Worm (Caenorhabditis elegans) whole organism, mixed stage, embryonic: ENCODE measurements around the gene skr-5.

Experiments
- bed-3 ChIP-seq: fragments of 200-800 bp; sonication (Bioruptor generic); optimal IDR thresholded peaks from 3 replicates; lab custom pipeline; 2018; ENCODE audit warnings: mild to moderate bottlenecking, missing genetic modification characterization, moderate library complexity, missing compliant biosample characterization
- blmp-1 ChIP-seq: fragments of 150-350 bp; optimal IDR thresholded peaks from 2 replicates; lab custom pipeline; 2014; ENCODE audit warnings: missing biosample characterization, missing genetic modification characterization
- ceh-39 ChIP-seq: fragments of 150-350 bp; optimal IDR thresholded peaks from 2 replicates; lab custom pipeline; 2014; ENCODE audit warnings: missing biosample characterization, missing genetic modification characterization
- ceh-43 ChIP-seq: fragments of 200-800 bp; sonication (Bioruptor generic); optimal IDR thresholded peaks from 2 replicates; lab custom pipeline; 2018; ENCODE audit warnings: mild to moderate bottlenecking, missing genetic modification characterization, moderate library complexity, missing compliant biosample characterization
- ceh-83 ChIP-seq: fragments of 200-800 bp; sonication (Bioruptor generic); optimal IDR thresholded peaks from 2 replicates; lab custom pipeline; 2018; ENCODE audit warnings: mild to moderate bottlenecking, missing genetic modification characterization, missing compliant biosample characterization
- ces-1 ChIP-seq: fragments of 150-350 bp; optimal IDR thresholded peaks from 2 replicates; lab custom pipeline; 2014; ENCODE audit warnings: missing biosample characterization, missing genetic modification reagents, missing genetic modification characterization
- cnd-1 ChIP-seq: fragments of 200-800 bp; sonication (Bioruptor generic); optimal IDR thresholded peaks from 2 replicates; lab custom pipeline; 2018; ENCODE audit warnings: mild to moderate bottlenecking, missing genetic modification characterization, missing compliant biosample characterization
- drap-1 ChIP-seq: fragments of 200-800 bp; sonication (Bioruptor generic); optimal IDR thresholded peaks from 3 replicates; lab custom pipeline; 2018; ENCODE audit warnings: mild to moderate bottlenecking, missing genetic modification characterization, missing compliant biosample characterization
- elt-1 ChIP-seq: sonication (generic microtip); optimal IDR thresholded peaks from 2 replicates; lab custom pipeline; 2017; ENCODE audit warnings: missing genetic modification characterization, mild to moderate bottlenecking, missing compliant biosample characterization, antibody characterized with exemption, moderate library complexity, borderline replicate concordance; ENCODE audit not compliant: insufficient read depth
- elt-3 ChIP-seq: fragments of 150-350 bp; optimal IDR thresholded peaks from 2 replicates; lab custom pipeline; 2014; ENCODE audit warnings: missing biosample characterization, missing genetic modification characterization
- flh-1 ChIP-seq: fragments of 200-800 bp; sonication (Bioruptor generic); optimal IDR thresholded peaks from 2 replicates; lab custom pipeline; 2018; ENCODE audit warnings: mild to moderate bottlenecking, missing genetic modification characterization, moderate library complexity, missing compliant biosample characterization
- ham-2 ChIP-seq: fragments of 200-800 bp; sonication (Bioruptor generic); optimal IDR thresholded peaks from 2 replicates; lab custom pipeline; 2018; ENCODE audit warnings: mild to moderate bottlenecking, missing genetic modification characterization, missing compliant biosample characterization
- hlh-1 ChIP-seq: fragments of 150-350 bp; optimal IDR thresholded peaks from 2 replicates; lab custom pipeline; 2014; ENCODE audit warnings: missing biosample characterization, missing genetic modification reagents, missing genetic modification characterization
- lin-32 ChIP-seq: fragments of 200-800 bp; sonication (Bioruptor generic); optimal IDR thresholded peaks from 2 replicates; lab custom pipeline; 2018; ENCODE audit warnings: mild to moderate bottlenecking, missing genetic modification characterization, missing compliant biosample characterization
- lsy-2 ChIP-seq: fragments of 150-350 bp; optimal IDR thresholded peaks from 2 replicates; lab custom pipeline; 2014; ENCODE audit warnings: missing biosample characterization, missing genetic modification characterization
- mep-1 ChIP-seq: fragments of 150-350 bp; optimal IDR thresholded peaks from 2 replicates; lab custom pipeline; 2017; ENCODE audit warnings: missing biosample characterization, missing genetic modification reagents, missing genetic modification characterization, inconsistent platforms
- mls-2 ChIP-seq: sonication (generic microtip); optimal IDR thresholded peaks from 2 replicates; lab custom pipeline; 2016; ENCODE audit warnings: mild to moderate bottlenecking, missing genetic modification characterization, moderate library complexity, missing compliant biosample characterization
- nhr-12 ChIP-seq: fragments of 150-350 bp; optimal IDR thresholded peaks from 2 replicates; lab custom pipeline; 2014; ENCODE audit warnings: missing biosample characterization, missing genetic modification characterization
- nhr-237 ChIP-seq: fragments of 150-350 bp; optimal IDR thresholded peaks from 2 replicates; lab custom pipeline; 2014; ENCODE audit warnings: missing biosample characterization, missing genetic modification characterization
- nhr-28 ChIP-seq: fragments of 150-350 bp; optimal IDR thresholded peaks from 2 replicates; lab custom pipeline; 2014; ENCODE audit warnings: missing biosample characterization, missing genetic modification characterization
- pha-4 ChIP-seq: fragments of 150-350 bp; optimal IDR thresholded peaks from 2 replicates; lab custom pipeline; 2018; ENCODE audit warnings: missing biosample characterization, missing genetic modification reagents, missing genetic modification characterization
- sem-2 ChIP-seq: fragments of 200-800 bp; sonication (Bioruptor generic); optimal IDR thresholded peaks from 2 replicates; lab custom pipeline; 2018; ENCODE audit warnings: mild to moderate bottlenecking, missing genetic modification characterization, missing compliant biosample characterization
- snpc-4 ChIP-seq: fragments of 150-350 bp; optimal IDR thresholded peaks from 2 replicates; lab custom pipeline; 2014; ENCODE audit warnings: missing biosample characterization, missing genetic modification characterization
- sptf-1 ChIP-seq: sonication (generic microtip); optimal IDR thresholded peaks from 2 replicates; lab custom pipeline; 2017; ENCODE audit warnings: mild to moderate bottlenecking, missing genetic modification characterization, moderate library complexity, missing compliant biosample characterization
- tbx-8 ChIP-seq: fragments of 200-800 bp; sonication (Bioruptor generic); optimal IDR thresholded peaks from 2 replicates; lab custom pipeline; 2018; ENCODE audit warnings: mild to moderate bottlenecking, missing genetic modification characterization, moderate library complexity, missing compliant biosample characterization
- unc-120 ChIP-seq: sonication (generic microtip); optimal IDR thresholded peaks from 2 replicates; lab custom pipeline; 2017; ENCODE audit warnings: missing genetic modification characterization, missing compliant biosample characterization; ENCODE audit not compliant: poor library complexity, severe bottlenecking
- unc-39 ChIP-seq: fragments of 150-350 bp; optimal IDR thresholded peaks from 2 replicates; lab custom pipeline; 2014; ENCODE audit warnings: missing biosample characterization, missing genetic modification characterization
- unc-62 ChIP-seq: fragments of 150-350 bp; optimal IDR thresholded peaks from 2 replicates; lab custom pipeline; 2014; ENCODE audit warnings: missing biosample characterization, missing genetic modification reagents, missing genetic modification characterization
- zip-8 ChIP-seq: fragments of 150-350 bp; optimal IDR thresholded peaks from 2 replicates; lab custom pipeline; 2014; ENCODE audit warnings: missing biosample characterization, missing genetic modification characterization
- ztf-11 ChIP-seq: fragments of 150-350 bp; optimal IDR thresholded peaks from 2 replicates; lab custom pipeline; 2014; ENCODE audit warnings: missing biosample characterization, missing genetic modification characterization

The skr-5 gene

DNA sequence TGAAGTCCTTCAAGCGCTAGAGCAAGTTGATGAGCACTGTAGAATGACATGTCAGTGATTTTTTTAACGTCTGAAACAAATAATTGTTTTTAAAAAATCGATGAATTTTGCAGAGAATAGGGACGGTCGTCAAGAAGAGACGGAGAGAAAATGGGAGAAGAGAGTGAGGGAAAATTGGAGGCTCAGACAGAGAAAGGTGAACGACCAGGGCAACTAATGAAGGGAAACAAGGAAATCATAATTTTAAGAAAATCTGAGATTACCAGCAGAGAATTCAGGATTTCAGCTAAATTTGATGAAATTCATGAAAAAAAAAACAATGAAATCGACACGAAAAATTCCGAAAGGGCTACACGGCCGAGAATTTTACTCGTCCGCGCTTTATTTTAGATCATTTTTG is 32.6 kb upstream of the skr-5 start, which contains the start of gene F31E9.6:
Gene F31E9.6 (minus strand): TSS at position 91 of the 400 bp plus-strand sequence.
- TF ChIP-seq pha-4 (tag; lab: Kevin White, UChicago), result no peak
- no peak for TF ChIP-seq hlh-1 (tag; lab: Kevin White, UChicago)
- TF ChIP-seq tbx-8 (GFP tag; lab: Kevin White, UChicago), result no peak
- no peak for TF ChIP-seq lsy-2 (tag; lab: Kevin White, UChicago)
- no peak for TF ChIP-seq cnd-1
- TF ChIP-seq unc-62 (GFP tag; lab: Kevin White, UChicago), result no peak
- no peak for TF ChIP-seq lin-32
- no peak for TF ChIP-seq ham-2
- no peak for TF ChIP-seq unc-120 (tag; lab: Kevin White, UChicago)
- TF ChIP-seq mep-1 (tag; lab: Kevin White, UChicago), result no peak
- no peak for TF ChIP-seq elt-1 (tag; lab: Kevin White, UChicago)

DNA sequence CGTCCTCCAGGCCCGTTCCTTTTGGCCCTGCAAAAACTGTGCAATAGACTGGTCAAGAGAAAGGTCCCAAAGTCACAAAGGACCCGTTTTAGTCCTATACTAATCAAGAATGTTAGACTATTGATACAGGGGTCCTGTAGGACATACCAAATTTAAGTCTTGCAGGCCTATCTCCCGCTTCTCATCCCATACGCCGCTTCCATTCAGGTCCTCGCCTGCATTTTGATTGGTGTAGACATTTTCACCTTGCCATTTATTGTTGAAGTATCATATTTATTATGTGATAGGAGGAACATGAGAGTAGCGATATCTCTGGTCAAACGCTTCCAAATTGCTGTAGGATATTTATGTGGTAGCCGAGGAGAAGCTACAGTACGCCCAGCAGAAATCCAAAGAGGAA is 30.4 kb upstream of the skr-5 start:
- TF ChIP-seq snpc-4 (no peak), unc-62 (GFP tag; lab: Kevin White, UChicago) (no peak), ceh-43 (GFP tag; lab: Kevin White, UChicago) (no peak), unc-39 (tag; lab: Kevin White, UChicago) (no peak), ztf-11 (tag; lab: Kevin White, UChicago) (no peak), mls-2 (tag; lab: Kevin White, UChicago) (no peak), sptf-1 (tag; lab: Kevin White, UChicago) (no peak), sem-2 (GFP tag; lab: Kevin White, UChicago) (no peak), ham-2 (no peak), nhr-28 (tag; lab: Kevin White, UChicago) (no peak), bed-3 (no peak), elt-3 (tag; lab: Kevin White, UChicago) (no peak), mep-1 (tag; lab: Kevin White, UChicago) (no peak), ceh-83 (GFP tag; lab: Kevin White, UChicago) (no peak), ceh-39 (tag; lab: Kevin White, UChicago) (no peak), pha-4 (tag; lab: Kevin White, UChicago) (no peak), blmp-1 (tag; lab: Kevin White, UChicago) (no peak), ces-1 (GFP tag; lab: Kevin White, UChicago) (no peak)

DNA sequence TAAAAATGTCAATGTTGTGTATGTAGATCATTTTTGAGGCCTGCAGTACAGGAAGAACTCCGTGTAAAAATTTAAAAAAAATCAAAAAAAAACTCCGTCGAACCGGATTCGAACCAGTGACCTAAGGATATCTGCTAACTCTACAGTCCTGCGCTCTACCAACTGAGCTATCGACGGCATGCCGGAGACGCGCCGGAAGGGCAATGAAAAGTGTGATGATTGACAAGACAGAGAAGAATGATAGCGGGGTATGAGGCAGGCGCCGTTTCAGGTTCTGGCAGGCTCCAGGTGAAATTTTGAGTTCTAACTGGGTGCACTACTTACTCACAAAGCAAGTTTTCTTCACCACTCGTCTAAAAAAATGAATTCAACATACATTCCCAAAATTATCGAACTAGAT is 29.9 kb upstream of the skr-5 start, which contains the start of gene srz-58:
Gene srz-58 (plus strand): TSS at position 362 of the 400 bp plus-strand sequence.
- TF ChIP-seq ztf-11 (tag; lab: Kevin White, UChicago), result no peak
- TF ChIP-seq nhr-237, result no peak
- TF ChIP-seq tbx-8 (GFP tag; lab: Kevin White, UChicago), result no peak
- no peak for TF ChIP-seq ceh-39 (tag; lab: Kevin White, UChicago)
- no peak for TF ChIP-seq mep-1 (tag; lab: Kevin White, UChicago)
- TF ChIP-seq nhr-12 (tag; lab: Kevin White, UChicago), result no peak
- TF ChIP-seq ham-2, result no peak
- TF ChIP-seq snpc-4, result no peak

DNA sequence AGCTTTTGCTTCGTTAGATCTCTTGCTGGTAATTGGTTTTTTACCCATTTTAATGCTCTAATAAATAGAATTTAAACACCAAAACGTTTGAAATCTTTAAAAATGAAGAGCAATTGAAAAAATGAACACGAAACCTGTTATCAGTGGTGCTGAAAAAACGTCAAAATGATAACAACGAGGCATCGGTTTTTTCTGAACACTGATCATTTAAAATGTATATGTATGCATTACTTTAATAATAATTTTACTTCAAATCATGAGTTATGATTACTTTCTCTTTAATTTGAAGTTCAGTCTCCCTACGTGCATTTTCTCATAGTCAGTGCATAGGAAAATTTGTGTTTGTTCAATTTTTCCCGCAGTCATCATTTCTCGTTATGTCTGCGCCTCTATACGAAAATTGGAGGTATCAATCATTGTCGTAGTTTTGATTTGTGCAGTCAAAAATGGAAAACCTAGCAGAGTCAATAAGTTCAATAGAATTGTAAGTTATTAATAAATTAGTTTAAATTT is 25.2 kb upstream of the skr-5 start, which contains the start of gene F31E9.3:
Gene F31E9.3 (plus strand): TSS at position 194 of the 513 bp plus-strand sequence.
- no peak for TF ChIP-seq bed-3
- no peak for TF ChIP-seq flh-1 (GFP tag; lab: Kevin White, UChicago)
- no peak for TF ChIP-seq elt-3 (tag; lab: Kevin White, UChicago)
- no peak for TF ChIP-seq ceh-43 (GFP tag; lab: Kevin White, UChicago)
- TF ChIP-seq drap-1 (GFP tag; lab: Kevin White, UChicago), result no peak
- no peak for TF ChIP-seq nhr-237
- no peak for TF ChIP-seq zip-8 (tag; lab: Kevin White, UChicago)
- TF ChIP-seq sem-2 (GFP tag; lab: Kevin White, UChicago), result no peak
- no peak for TF ChIP-seq ceh-39 (tag; lab: Kevin White, UChicago)
- no peak for TF ChIP-seq snpc-4
- TF ChIP-seq pha-4 (tag; lab: Kevin White, UChicago), result no peak
- TF ChIP-seq ces-1 (GFP tag; lab: Kevin White, UChicago), result no peak
- no peak for TF ChIP-seq nhr-28 (tag; lab: Kevin White, UChicago)
- no peak for TF ChIP-seq blmp-1 (tag; lab: Kevin White, UChicago)
- no peak for TF ChIP-seq elt-1 (tag; lab: Kevin White, UChicago)
- no peak for TF ChIP-seq unc-120 (tag; lab: Kevin White, UChicago)
